Worm (Caenorhabditis elegans): ENCODE measurements around the gene B0302.2.

B0302.2 gene

ce11 chrX:17197824-17198223 lies 19.5 kb downstream of the B0302.2 start:
- TF ChIP-seq klf-2 (GFP tag; conservative IDR thresholded peaks at IDR 0.05) (no peak), tab-1 (GFP tag; IDR thresholded peaks at IDR 0.05) (no peak), T22C8.4 (GFP tag; IDR thresholded peaks at IDR 0.05) (no peak), flt-1 (GFP tag; IDR thresholded peaks at IDR 0.05) (no peak), ref-1 (GFP tag; conservative IDR thresholded peaks at IDR 0.05) (no peak), cog-1 (tag; optimal IDR thresholded peaks at IDR 0.05) (no peak), ztf-23 (GFP tag; IDR thresholded peaks at IDR 0.05) (no peak), ztf-29 (GFP tag; IDR thresholded peaks at IDR 0.05) (no peak), med-1 (GFP tag; optimal IDR thresholded peaks at IDR 0.05; ENCODE audit: insufficient read depth) (no peak)

DNA sequence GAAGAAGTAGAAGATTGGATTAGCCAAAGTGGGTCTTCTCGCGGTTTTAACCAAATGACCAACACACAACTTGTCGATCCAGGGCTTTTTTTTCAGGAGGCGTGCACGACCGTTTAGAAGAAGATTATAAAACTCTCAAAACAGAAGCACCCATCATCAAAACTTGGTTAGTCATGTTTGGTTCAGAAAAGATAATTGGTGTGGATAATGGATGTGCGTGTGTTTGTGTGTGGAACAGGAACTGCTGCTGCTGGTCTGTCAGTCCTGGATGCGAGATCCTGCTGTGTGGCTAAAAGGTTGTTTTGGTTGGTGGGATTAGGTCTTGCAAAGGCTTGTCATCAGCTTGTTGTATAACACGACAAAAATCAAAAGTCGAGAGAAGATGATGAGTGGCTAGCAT lies 25.1 kb downstream of the B0302.2 start:
- no peak for TF ChIP-seq flt-1 (GFP tag; IDR thresholded peaks at IDR 0.05)
- TF ChIP-seq ztf-23 (GFP tag; IDR thresholded peaks at IDR 0.05), result no peak
- no peak for TF ChIP-seq cog-1 (tag; optimal IDR thresholded peaks at IDR 0.05)
- no peak for TF ChIP-seq ref-1 (GFP tag; conservative IDR thresholded peaks at IDR 0.05)
- TF ChIP-seq med-1 (GFP tag; optimal IDR thresholded peaks at IDR 0.05; ENCODE audit: insufficient read depth), result no peak
- no peak for TF ChIP-seq klf-2 (GFP tag; conservative IDR thresholded peaks at IDR 0.05)
- TF ChIP-seq tab-1 (GFP tag; IDR thresholded peaks at IDR 0.05), result no peak
- TF ChIP-seq ztf-29 (GFP tag; IDR thresholded peaks at IDR 0.05), result no peak
- TF ChIP-seq T22C8.4 (GFP tag; IDR thresholded peaks at IDR 0.05), result no peak

- TF ChIP-seq ref-1 (GFP tag; conservative IDR thresholded peaks at IDR 0.05) (no peak), ztf-23 (GFP tag; IDR thresholded peaks at IDR 0.05) (no peak), T22C8.4 (GFP tag; IDR thresholded peaks at IDR 0.05) (no peak), flt-1 (GFP tag; IDR thresholded peaks at IDR 0.05) (no peak)
Observed at ce11 chrX:17205853-17206252, 27.5 kb downstream of the B0302.2 start.

DNA sequence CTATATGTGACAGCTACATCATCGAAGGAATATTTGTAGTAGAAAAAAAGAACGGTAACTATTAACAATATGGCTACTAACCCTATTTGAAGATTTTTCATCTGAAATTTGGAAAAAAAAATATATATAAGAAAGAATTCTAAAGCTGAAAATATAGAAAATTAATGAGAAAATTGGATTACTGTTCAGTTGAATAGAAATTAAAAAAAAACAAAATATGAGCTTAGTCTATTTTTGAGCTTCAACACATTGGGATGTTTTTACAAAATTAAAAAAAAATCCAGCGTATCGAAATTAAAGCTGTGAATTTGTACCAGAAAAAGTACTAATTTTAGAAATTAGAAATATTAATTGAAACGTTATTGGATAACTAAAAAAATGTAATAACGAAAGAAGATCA lies 30.9 kb downstream of the B0302.2 start, which contains the start of gene T08G2.2:
Gene T08G2.2 (minus strand): TSS at position 101 of the 400 bp plus-strand sequence.
- no peak for TF ChIP-seq tab-1 (GFP tag; IDR thresholded peaks at IDR 0.05)
- no peak for TF ChIP-seq flt-1 (GFP tag; IDR thresholded peaks at IDR 0.05)
- TF ChIP-seq cog-1 (tag; optimal IDR thresholded peaks at IDR 0.05), result no peak
- TF ChIP-seq ref-1 (GFP tag; conservative IDR thresholded peaks at IDR 0.05), result no peak
- no peak for TF ChIP-seq med-1 (GFP tag; optimal IDR thresholded peaks at IDR 0.05; ENCODE audit: insufficient read depth)

DNA sequence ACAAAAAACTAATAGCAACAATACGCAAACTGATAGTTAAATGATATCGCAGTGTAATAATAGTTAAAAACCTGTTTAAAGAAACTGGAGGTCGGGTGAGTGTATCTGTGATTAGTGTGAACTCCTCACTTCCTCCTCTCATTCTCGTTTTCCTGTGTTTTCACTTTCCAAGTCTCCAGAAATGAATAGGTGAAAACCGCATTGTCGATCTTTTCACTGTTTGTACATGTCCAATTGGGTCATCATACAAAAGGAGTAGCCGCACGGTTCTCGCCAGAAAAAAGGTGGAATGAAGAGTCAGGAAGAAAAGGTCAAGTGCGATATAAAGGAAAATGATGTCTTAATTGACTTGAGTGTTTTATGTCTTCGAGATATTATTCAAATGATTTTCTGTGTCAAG lies 33.2 kb downstream of the B0302.2 start:
- no peak for TF ChIP-seq cog-1 (tag; optimal IDR thresholded peaks at IDR 0.05)
- TF ChIP-seq ztf-29 (GFP tag; IDR thresholded peaks at IDR 0.05), result no peak
- TF ChIP-seq med-1 (GFP tag; optimal IDR thresholded peaks at IDR 0.05; ENCODE audit: insufficient read depth), result no peak
- no peak for TF ChIP-seq flt-1 (GFP tag; IDR thresholded peaks at IDR 0.05)
- no peak for TF ChIP-seq ztf-23 (GFP tag; IDR thresholded peaks at IDR 0.05)

DNA sequence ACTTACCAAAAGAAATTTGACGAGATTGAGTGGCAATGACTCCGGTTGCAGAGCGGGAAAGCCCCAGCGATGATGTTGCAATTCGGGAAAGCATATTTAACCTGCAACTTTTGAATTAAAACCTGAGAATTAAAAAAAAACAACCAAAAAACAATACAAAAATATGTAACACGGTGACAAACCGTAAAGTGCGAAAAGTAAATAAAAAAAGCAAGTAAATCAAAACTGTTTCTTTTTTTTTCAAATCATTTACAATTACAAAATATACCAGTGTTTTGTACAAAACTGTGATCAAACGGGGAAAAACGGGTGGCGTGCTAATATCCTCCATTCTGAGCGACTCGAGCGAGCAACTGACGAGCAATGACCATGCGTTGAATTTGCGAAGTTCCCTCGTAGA lies 36.5 kb downstream of the B0302.2 start, which contains the start of gene acdh-10:
Gene acdh-10 (minus strand): TSS at position 101 of the 400 bp plus-strand sequence.
- no peak for TF ChIP-seq med-1 (GFP tag; optimal IDR thresholded peaks at IDR 0.05; ENCODE audit: insufficient read depth)
- no peak for TF ChIP-seq ref-1 (GFP tag; conservative IDR thresholded peaks at IDR 0.05)
- no peak for TF ChIP-seq cog-1 (tag; optimal IDR thresholded peaks at IDR 0.05)
- no peak for TF ChIP-seq tab-1 (GFP tag; IDR thresholded peaks at IDR 0.05)
- TF ChIP-seq flt-1 (GFP tag; IDR thresholded peaks at IDR 0.05), result no peak
- no peak for TF ChIP-seq klf-2 (GFP tag; conservative IDR thresholded peaks at IDR 0.05)
- TF ChIP-seq ztf-29 (GFP tag; IDR thresholded peaks at IDR 0.05), result no peak
- no peak for TF ChIP-seq ztf-23 (GFP tag; IDR thresholded peaks at IDR 0.05)
- no peak for TF ChIP-seq T22C8.4 (GFP tag; IDR thresholded peaks at IDR 0.05)

- TF ChIP-seq klf-2 (GFP tag; conservative IDR thresholded peaks at IDR 0.05) (no peak), flt-1 (GFP tag; IDR thresholded peaks at IDR 0.05) (0 out of 2 replicates have a peak, but pooled peaks have one; percentile 18)
Observed at ce11 chrX:17215753-17216152, 37.4 kb downstream of the B0302.2 start.

DNA sequence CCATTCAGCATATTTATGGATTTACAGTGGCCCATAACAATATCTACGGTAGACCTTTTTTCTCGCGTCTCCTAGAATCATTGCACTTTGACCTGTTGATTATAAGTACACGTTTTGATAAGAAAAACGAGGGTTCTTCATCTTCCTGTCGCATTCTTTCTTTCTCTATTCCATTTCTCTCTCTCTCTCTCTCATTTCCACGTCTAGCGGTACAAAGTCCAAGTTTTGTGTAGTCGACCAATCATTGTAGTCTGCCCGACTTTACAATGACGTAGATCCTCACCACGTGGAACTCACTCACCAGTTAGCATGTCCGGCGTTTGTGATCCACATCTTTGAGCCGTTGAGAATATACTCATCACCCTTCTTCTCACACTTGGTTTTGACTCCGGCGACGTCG lies 37.8 kb downstream of the B0302.2 start:
- TF ChIP-seq ztf-23 (GFP tag; IDR thresholded peaks at IDR 0.05) (no peak), ztf-29 (GFP tag; IDR thresholded peaks at IDR 0.05) (no peak), tab-1 (GFP tag; IDR thresholded peaks at IDR 0.05) (no peak), ref-1 (GFP tag; conservative IDR thresholded peaks at IDR 0.05) (no peak), klf-2 (GFP tag; conservative IDR thresholded peaks at IDR 0.05) (no peak), cog-1 (tag; optimal IDR thresholded peaks at IDR 0.05) (no peak), med-1 (GFP tag; optimal IDR thresholded peaks at IDR 0.05; ENCODE audit: insufficient read depth) (no peak), flt-1 (GFP tag; IDR thresholded peaks at IDR 0.05) (no peak), T22C8.4 (GFP tag; IDR thresholded peaks at IDR 0.05) (no peak)

ce11 chrX:17217050-17217813 lies 38.9 kb downstream of the B0302.2 start, which contains the start of gene acdh-7:
TSS of gene acdh-7 (minus strand) at chrX:17217105.
- TF ChIP-seq T22C8.4 (GFP tag; IDR thresholded peaks at IDR 0.05) (peak; percentile 44; the same call in 1 of the 2 replicates), cog-1 (tag; optimal IDR thresholded peaks at IDR 0.05) (no peak), klf-2 (GFP tag; conservative IDR thresholded peaks at IDR 0.05) (no peak), tab-1 (GFP tag; IDR thresholded peaks at IDR 0.05) (no peak), ztf-23 (GFP tag; IDR thresholded peaks at IDR 0.05) (0 out of 2 replicates have a peak, but pooled peaks have one; percentile 35)

ce11 chrX:17221873-17222525 lies 43.7 kb downstream of the B0302.2 start, which contains the start of gene rab-6.2:
TSS of gene rab-6.2 (plus strand) at chrX:17222475.
- TF ChIP-seq flt-1 (GFP tag; IDR thresholded peaks at IDR 0.05), result 0 out of 2 replicates have a peak, but pooled peaks have one; percentile 17
- TF ChIP-seq tab-1 (GFP tag; IDR thresholded peaks at IDR 0.05), result no peak
